Fruit fly (Drosophila melanogaster): ENCODE results near the gene RpS2.
A peak's percentile ranks its signal among the peaks of the same experiment; 100 is the strongest.

RpS2 gene

dm6 chr2L:9915011-9915850, 17.9 kb upstream of the RpS2 start, which contains the start of gene yip2:
Gene yip2, plus strand, starts transcription at chr2L:9915253.
- TF ChIP-seq jim (GFP tag; optimal IDR thresholded peaks at IDR 0.05), result no peak
- no peak for TF ChIP-seq lola (GFP tag; optimal IDR thresholded peaks at IDR 0.05)
- no peak for TF ChIP-seq Vsx2 (GFP tag; optimal IDR thresholded peaks at IDR 0.05; ENCODE audit: partially characterized antibody)
- TF ChIP-seq Hr78 (GFP tag; optimal IDR thresholded peaks at IDR 0.05), result no peak
- TF ChIP-seq CrebA (GFP tag; optimal IDR thresholded peaks at IDR 0.05; ENCODE audit: borderline replicate concordance), result no peak
- TF ChIP-seq Mio (GFP tag; optimal IDR thresholded peaks at IDR 0.05), result no peak
- no peak for TF ChIP-seq Dif (GFP tag; optimal IDR thresholded peaks at IDR 0.05; ENCODE audit: partially characterized antibody)
- peak; percentile 26 for TF ChIP-seq sv (GFP tag; optimal IDR thresholded peaks at IDR 0.05)
- peak; percentile 100 for TF ChIP-seq Hnf4 (GFP tag; optimal IDR thresholded peaks at IDR 0.05)
- TF ChIP-seq Myc (optimal IDR thresholded peaks at IDR 0.05), result no peak
- no peak for TF ChIP-seq brk (GFP tag; optimal IDR thresholded peaks at IDR 0.05)
- no peak for TF ChIP-seq dmrt93B (GFP tag; optimal IDR thresholded peaks at IDR 0.05)
- peak; percentile 85 for TF ChIP-seq Jra (GFP tag; optimal IDR thresholded peaks at IDR 0.05)
- peak; percentile 82 for TF ChIP-seq Sp1 (GFP tag; optimal IDR thresholded peaks at IDR 0.05)
- no peak for TF ChIP-seq N (GFP tag; optimal IDR thresholded peaks at IDR 0.05)
- no peak for TF ChIP-seq GATAd (GFP tag; optimal IDR thresholded peaks at IDR 0.05)
- TF ChIP-seq CG32264 (GFP tag; optimal IDR thresholded peaks at IDR 0.05), result no peak
- peak; percentile 86 for TF ChIP-seq Rel (GFP tag; optimal IDR thresholded peaks at IDR 0.05)
- TF ChIP-seq Rel (tag; optimal IDR thresholded peaks at IDR 0.05), result peak; percentile 71
- TF ChIP-seq foxo (GFP tag; optimal IDR thresholded peaks at IDR 0.05), result peak; percentile 17 to 59
- TF ChIP-seq Dfd (GFP tag; optimal IDR thresholded peaks at IDR 0.05), result no peak
- TF ChIP-seq rgr (GFP tag; optimal IDR thresholded peaks at IDR 0.05), result peak; percentile 61
- peak; percentile 61 for TF ChIP-seq h (GFP tag; optimal IDR thresholded peaks at IDR 0.05)
- TF ChIP-seq Abd-B (GFP tag; optimal IDR thresholded peaks at IDR 0.05), result no peak
- TF ChIP-seq CG9705 (GFP tag; optimal IDR thresholded peaks at IDR 0.05), result peak; percentile 48
- peak; percentile 61 for TF ChIP-seq woc (GFP tag; optimal IDR thresholded peaks at IDR 0.05)
- TF ChIP-seq ey (GFP tag; optimal IDR thresholded peaks at IDR 0.05), result peak; percentile 42
- TF ChIP-seq psq (GFP tag; optimal IDR thresholded peaks at IDR 0.05), result peak; percentile 43
- peak; percentile 64 for TF ChIP-seq fru (GFP tag; optimal IDR thresholded peaks at IDR 0.05)
- TF ChIP-seq usp (GFP tag; optimal IDR thresholded peaks at IDR 0.05), result no peak
- no peak for TF ChIP-seq pan (optimal IDR thresholded peaks at IDR 0.05)
- peak; percentile 35 for TF ChIP-seq OdsH (GFP tag; optimal IDR thresholded peaks at IDR 0.05)
- peak; percentile 58 for TF ChIP-seq sage (GFP tag; optimal IDR thresholded peaks at IDR 0.05)
- no peak for TF ChIP-seq tai (GFP tag; optimal IDR thresholded peaks at IDR 0.05)
- no peak for TF ChIP-seq dl (GFP tag; optimal IDR thresholded peaks at IDR 0.05; ENCODE audit: insufficient read depth in 1 of 2, partially characterized antibody in 2 of 2)
- TF ChIP-seq br (GFP tag; optimal IDR thresholded peaks at IDR 0.05), result peak; percentile 65
- peak; percentile 35 for TF ChIP-seq HLH106 (tag; optimal IDR thresholded peaks at IDR 0.05)
- peak; percentile 22 for TF ChIP-seq Hr83 (GFP tag; optimal IDR thresholded peaks at IDR 0.05; ENCODE audit: poor library complexity, severe bottlenecking)
- peak; percentile 19 for TF ChIP-seq dsf (GFP tag; optimal IDR thresholded peaks at IDR 0.05; ENCODE audit: borderline replicate concordance)

- TF ChIP-seq Hnf4 (GFP tag; optimal IDR thresholded peaks at IDR 0.05), result peak; percentile 31
- TF ChIP-seq foxo (GFP tag; optimal IDR thresholded peaks at IDR 0.05), result peak in 1 of 2 experiments; percentile 25
- no peak for TF ChIP-seq woc (GFP tag; optimal IDR thresholded peaks at IDR 0.05)
- TF ChIP-seq Jra (GFP tag; optimal IDR thresholded peaks at IDR 0.05), result peak; percentile 30
- TF ChIP-seq Hr83 (GFP tag; optimal IDR thresholded peaks at IDR 0.05; ENCODE audit: poor library complexity, severe bottlenecking), result peak; percentile 2
- TF ChIP-seq br (GFP tag; optimal IDR thresholded peaks at IDR 0.05), result no peak
- no peak for TF ChIP-seq Sp1 (GFP tag; optimal IDR thresholded peaks at IDR 0.05)
- peak; percentile 2 for TF ChIP-seq Myc (optimal IDR thresholded peaks at IDR 0.05)
- no peak for TF ChIP-seq N (GFP tag; optimal IDR thresholded peaks at IDR 0.05)
- TF ChIP-seq CG32264 (GFP tag; optimal IDR thresholded peaks at IDR 0.05), result no peak
- TF ChIP-seq Rel (GFP tag; optimal IDR thresholded peaks at IDR 0.05), result no peak
- TF ChIP-seq Rel (tag; optimal IDR thresholded peaks at IDR 0.05), result peak; percentile 1
- TF ChIP-seq CrebA (GFP tag; optimal IDR thresholded peaks at IDR 0.05; ENCODE audit: borderline replicate concordance), result no peak
- peak; percentile 13 for TF ChIP-seq h (GFP tag; optimal IDR thresholded peaks at IDR 0.05)
- TF ChIP-seq HLH106 (tag; optimal IDR thresholded peaks at IDR 0.05), result no peak
These were observed 15.4 kb upstream of the RpS2 start, which contains the start of the genes Etl1 and Srp54 for dm6 chr2L:9912570-9913260. Gene Etl1, minus strand, starts transcription at chr2L:9912608. Gene Srp54, plus strand, starts transcription at chr2L:9912911.
